Worm (Caenorhabditis elegans) whole organism, L2 larva: ENCODE measurements around the gene R102.8.

Source experiments
- Y55F3AM.14 ChIP-seq: fragments of 200-800 bp; sonication (Bioruptor generic); optimal IDR thresholded peaks from 2 replicates; lab custom pipeline; 2018; ENCODE audit warnings: mild to moderate bottlenecking, missing genetic modification characterization, missing compliant biosample characterization
- ZK546.5 ChIP-seq: sonication (generic microtip); optimal IDR thresholded peaks from 2 replicates; lab custom pipeline; 2017; ENCODE audit warnings: missing biosample characterization, missing genetic modification characterization
- crh-2 ChIP-seq: sonication (generic microtip); optimal IDR thresholded peaks from 2 replicates; lab custom pipeline; 2017; ENCODE audit warnings: missing biosample characterization, missing genetic modification characterization
- egl-27 ChIP-seq: sonication (generic microtip); optimal IDR thresholded peaks from 3 replicates; lab custom pipeline; 2017; ENCODE audit warnings: missing biosample characterization, missing genetic modification reagents, missing genetic modification characterization
- lin-39 ChIP-seq: fragments of 150-350 bp; optimal IDR thresholded peaks from 2 replicates; lab custom pipeline; 2014; ENCODE audit warnings: missing biosample characterization, missing genetic modification reagents, missing genetic modification characterization
- mbf-1 ChIP-seq: sonication (generic microtip); optimal IDR thresholded peaks from 2 replicates; lab custom pipeline; 2017; ENCODE audit warnings: missing biosample characterization, missing genetic modification characterization
- mdl-1 ChIP-seq, 2 experiments: fragments of 150-350 bp in 1 of 2; sonication (generic microtip) in 1 of 2; optimal IDR thresholded peaks; 2 replicates each; lab custom pipeline; 2017; ENCODE audit warnings: missing biosample characterization in 2 of 2, missing genetic modification characterization in 2 of 2
- skn-1 ChIP-seq: sonication (generic microtip); optimal IDR thresholded peaks from 2 replicates; lab custom pipeline; 2017; ENCODE audit warnings: missing biosample characterization, missing genetic modification characterization
- unc-62 ChIP-seq: fragments of 150-350 bp; optimal IDR thresholded peaks from 2 replicates; lab custom pipeline; 2014; ENCODE audit warnings: missing biosample characterization, missing genetic modification reagents, missing genetic modification characterization
- ztf-4 ChIP-seq: fragments of 150-350 bp; optimal IDR thresholded peaks from 2 replicates; lab custom pipeline; 2014; ENCODE audit warnings: missing biosample characterization, missing genetic modification characterization

DNA sequence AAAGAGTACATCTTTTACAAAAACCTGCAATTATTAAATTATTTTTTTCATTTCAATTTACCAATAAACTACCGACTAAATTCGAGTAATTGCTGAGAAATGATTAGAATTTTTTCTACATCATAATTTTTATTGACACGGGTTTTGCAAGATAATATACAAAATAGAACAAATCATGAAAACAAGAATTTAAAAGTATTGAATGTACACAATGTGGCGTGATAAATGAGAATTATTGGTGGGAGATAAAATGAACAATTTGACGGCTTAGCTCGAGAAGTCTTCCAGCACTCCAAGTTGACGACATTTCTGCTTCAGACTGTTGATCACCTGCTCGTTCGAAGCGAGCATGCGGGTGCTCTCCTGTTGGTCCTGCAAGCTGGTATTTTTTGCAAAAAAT lies 5.2 kb upstream of the R102.8 start, which contains the start of gene R102.4:
- TF ChIP-seq ztf-4 (tag; lab: Kevin White, UChicago), result no peak
- TF ChIP-seq crh-2, result no peak
- TF ChIP-seq ZK546.5, result no peak
- TF ChIP-seq Y55F3AM.14 (GFP tag; lab: Kevin White, UChicago), result no peak
- TF ChIP-seq mdl-1 (tag; optimal IDR thresholded peaks at IDR 0.05; lab: Kevin White, UChicago), result no peak
- TF ChIP-seq unc-62 (GFP tag; lab: Kevin White, UChicago), result no peak
- TF ChIP-seq skn-1 (tag; lab: Kevin White, UChicago), result no peak
- no peak for TF ChIP-seq lin-39 (tag; lab: Kevin White, UChicago)
- TF ChIP-seq mbf-1 (tag; lab: Kevin White, UChicago), result no peak
- TF ChIP-seq egl-27, result no peak
